Fruit fly (Drosophila melanogaster): ENCODE data around the gene rhea.

Gene rhea

DNA sequence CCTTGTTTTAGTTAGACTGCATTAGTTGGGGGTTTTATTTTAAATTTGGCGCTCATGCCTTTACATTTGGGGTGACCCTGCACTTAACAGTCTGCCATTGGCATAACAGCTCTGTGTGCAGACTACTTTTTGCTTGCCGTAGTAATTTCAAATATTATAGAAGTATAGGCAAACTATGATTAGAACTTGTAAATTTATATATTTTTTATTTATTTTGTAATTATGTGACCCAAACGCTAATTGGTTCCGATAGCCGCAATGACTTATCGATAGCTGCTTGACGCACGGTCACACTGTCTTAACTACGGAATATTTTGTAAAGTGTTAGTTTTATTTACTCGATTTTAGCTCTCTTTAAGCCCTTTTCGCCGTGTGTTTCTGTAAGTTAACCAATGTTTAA is at the start of gene rhea:
Gene rhea (plus strand): TSS at position 292 of the 400 bp plus-strand sequence.
- TF ChIP-seq CG15710 (tag; optimal IDR thresholded peaks at IDR 0.05) (no peak), CG8159 (tag; optimal IDR thresholded peaks at IDR 0.05) (peak; percentile 48)

DNA sequence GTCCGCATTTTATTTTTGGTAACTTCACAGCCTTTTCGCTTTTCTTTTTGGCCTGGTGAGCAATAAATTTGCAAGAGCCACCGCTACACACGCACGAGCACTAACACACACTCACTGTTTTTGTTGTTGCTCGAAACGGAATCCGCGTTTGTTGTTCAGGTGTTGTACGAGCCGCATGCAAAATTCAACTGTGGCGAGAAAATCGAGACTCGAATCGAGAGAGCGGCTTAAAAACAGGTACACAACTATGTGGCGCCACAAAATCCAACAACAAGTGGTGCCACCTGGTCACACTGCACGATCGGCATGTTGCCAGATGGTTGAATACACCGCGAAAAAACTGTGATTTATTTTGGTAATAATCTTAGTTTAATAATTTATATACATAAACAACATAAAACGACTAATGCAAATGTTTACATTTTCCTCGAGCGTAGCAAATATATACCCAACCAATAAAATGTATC is 37.8 kb upstream of the rhea start, which contains the start of gene CG43163:
Gene CG43163 (minus strand): TSS at position 172 of the 467 bp plus-strand sequence.
- TF ChIP-seq CG34367 (tag; optimal IDR thresholded peaks at IDR 0.05) (peak; percentile 63), CG17806 (tag; optimal IDR thresholded peaks at IDR 0.05) (peak; percentile 69), CG9948 (tag; optimal IDR thresholded peaks at IDR 0.05) (peak; percentile 53), fd96Ca (GFP tag; IDR thresholded peaks at IDR 0.05) (peak; percentile 48; the same call in 2 of the 3 replicates), gl (tag; optimal IDR thresholded peaks at IDR 0.05) (no peak), Pif1B (GFP tag; optimal IDR thresholded peaks at IDR 0.05) (peak; percentile 68), CG4496 (GFP tag; IDR thresholded peaks at IDR 0.05) (peak; percentile 86), D1 (tag; optimal IDR thresholded peaks at IDR 0.05) (no peak), Ets98B (GFP tag; IDR thresholded peaks at IDR 0.05) (peak; percentile 81), CG15710 (tag; optimal IDR thresholded peaks at IDR 0.05) (peak; percentile 60), CG13204 (GFP tag; optimal IDR thresholded peaks at IDR 0.05) (no peak), CG12605 (GFP tag; IDR thresholded peaks at IDR 0.05) (peak; percentile 65; the same call in 1 of the 2 replicates), CG14655 (GFP tag; optimal IDR thresholded peaks at IDR 0.05) (no peak), CG10348 (GFP tag; IDR thresholded peaks at IDR 0.05) (no peak), EcR (GFP tag; optimal IDR thresholded peaks at IDR 0.05) (peak; percentile 40), CG8159 (tag; optimal IDR thresholded peaks at IDR 0.05) (peak; percentile 64), CG32121 (GFP tag; IDR thresholded peaks at IDR 0.05) (peak; percentile 75), rn (GFP tag; IDR thresholded peaks at IDR 0.05) (no peak), CG8301 (tag; optimal IDR thresholded peaks at IDR 0.05) (peak; percentile 68), Snoo (tag; optimal IDR thresholded peaks at IDR 0.05) (peak; percentile 56), Pif1A (GFP tag; optimal IDR thresholded peaks at IDR 0.05) (no peak)

DNA sequence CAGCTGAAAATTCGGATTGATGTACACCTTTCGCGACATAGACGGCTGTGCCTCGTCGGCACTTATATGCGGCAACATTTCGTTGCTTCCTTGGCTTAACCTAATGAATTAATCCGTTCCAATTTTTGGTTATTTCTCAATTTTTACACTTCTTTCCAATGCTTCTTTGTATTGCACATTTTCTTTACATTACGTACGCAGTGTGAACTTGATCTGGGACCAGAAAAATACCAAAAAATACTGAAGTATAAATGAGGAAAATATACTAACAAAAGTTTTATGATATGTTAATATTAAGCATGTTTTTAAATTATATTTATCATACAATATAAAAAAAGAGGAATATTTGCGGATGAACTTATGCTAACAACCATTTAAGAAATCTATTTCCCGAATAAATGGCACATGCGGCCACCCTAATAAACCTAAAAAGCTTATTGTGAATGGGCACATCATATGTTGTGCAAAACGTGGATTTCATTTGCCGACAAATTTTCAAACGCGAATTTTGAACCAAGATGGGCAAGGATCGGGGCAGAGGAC is 35.2 kb upstream of the rhea start, which contains the start of the genes ZC3H3 and Pus7:
Gene ZC3H3 (minus strand): TSS at position 197 of the 543 bp plus-strand sequence.
Gene Pus7 (plus strand): TSS at position 437 of the 543 bp plus-strand sequence.
- TF ChIP-seq CG9948 (tag; optimal IDR thresholded peaks at IDR 0.05) (no peak), CG13204 (GFP tag; optimal IDR thresholded peaks at IDR 0.05) (no peak), CG15710 (tag; optimal IDR thresholded peaks at IDR 0.05) (no peak), CG32121 (GFP tag; IDR thresholded peaks at IDR 0.05) (no peak), fd96Ca (GFP tag; IDR thresholded peaks at IDR 0.05) (no peak), Snoo (tag; optimal IDR thresholded peaks at IDR 0.05) (no peak), Pif1A (GFP tag; optimal IDR thresholded peaks at IDR 0.05) (no peak), CG8301 (tag; optimal IDR thresholded peaks at IDR 0.05) (no peak), CG12605 (GFP tag; IDR thresholded peaks at IDR 0.05) (no peak), Ets98B (GFP tag; IDR thresholded peaks at IDR 0.05) (no peak), D1 (tag; optimal IDR thresholded peaks at IDR 0.05) (no peak), CG17806 (tag; optimal IDR thresholded peaks at IDR 0.05) (peak; percentile 7), Pif1B (GFP tag; optimal IDR thresholded peaks at IDR 0.05) (no peak), CG4496 (GFP tag; IDR thresholded peaks at IDR 0.05) (no peak), CG8159 (tag; optimal IDR thresholded peaks at IDR 0.05) (peak; percentile 55), EcR (GFP tag; optimal IDR thresholded peaks at IDR 0.05) (no peak)

DNA sequence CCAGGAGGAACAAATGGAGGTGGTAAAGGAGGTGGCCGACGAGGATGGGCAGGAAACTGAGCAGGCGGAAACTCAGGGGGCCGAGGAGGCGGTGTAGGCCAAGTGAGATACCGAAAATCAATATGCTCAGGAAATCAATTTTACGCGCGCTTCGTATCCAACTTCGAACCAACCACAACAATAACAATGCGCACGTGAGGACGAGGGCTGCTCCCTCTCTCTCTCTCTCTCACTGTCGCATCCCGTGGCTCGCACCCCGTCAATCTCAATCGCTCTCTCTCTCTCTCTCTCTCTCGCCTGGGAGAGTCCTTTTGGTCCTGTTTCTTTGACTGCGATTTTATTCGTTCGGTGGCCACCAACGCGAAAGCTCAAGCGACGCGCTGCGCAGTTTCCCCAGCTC is 32.4 kb upstream of the rhea start, which contains the start of gene CG6765:
Gene CG6765 (plus strand): TSS at position 340 of the 400 bp plus-strand sequence.
- TF ChIP-seq CG34367 (tag; optimal IDR thresholded peaks at IDR 0.05) (no peak), CG8301 (tag; optimal IDR thresholded peaks at IDR 0.05) (no peak), CG9948 (tag; optimal IDR thresholded peaks at IDR 0.05) (no peak), rn (GFP tag; IDR thresholded peaks at IDR 0.05) (no peak), Ets98B (GFP tag; IDR thresholded peaks at IDR 0.05) (no peak), CG17806 (tag; optimal IDR thresholded peaks at IDR 0.05) (no peak), CG15710 (tag; optimal IDR thresholded peaks at IDR 0.05) (no peak), CG10348 (GFP tag; IDR thresholded peaks at IDR 0.05) (no peak), D1 (tag; optimal IDR thresholded peaks at IDR 0.05) (no peak)

DNA sequence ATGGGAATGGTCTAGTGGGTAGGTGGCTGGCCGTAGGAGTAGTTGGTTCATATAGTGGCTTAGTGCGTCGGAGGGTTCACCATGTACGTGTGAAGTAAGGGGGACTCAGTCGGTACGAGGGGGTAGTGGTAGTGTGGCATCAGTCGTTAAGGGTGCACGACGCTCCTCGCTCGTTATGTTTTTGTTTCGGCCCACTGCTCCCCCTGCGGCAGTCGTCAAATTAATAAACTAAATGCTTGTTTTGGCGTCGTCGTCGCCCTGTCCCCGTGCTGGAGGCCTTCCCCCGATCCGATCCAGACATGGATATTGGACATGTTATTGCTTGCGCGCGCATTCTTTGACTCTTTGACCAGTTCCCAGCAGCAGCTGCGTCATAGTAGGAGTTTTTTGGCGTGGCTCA is 31.5 kb upstream of the rhea start:
- TF ChIP-seq Snoo (tag; optimal IDR thresholded peaks at IDR 0.05) = no peak
- no peak for TF ChIP-seq CG13204 (GFP tag; optimal IDR thresholded peaks at IDR 0.05)
- TF ChIP-seq Pif1A (GFP tag; optimal IDR thresholded peaks at IDR 0.05) = no peak
- TF ChIP-seq CG10348 (GFP tag; IDR thresholded peaks at IDR 0.05) = no peak
- no peak for TF ChIP-seq CG8301 (tag; optimal IDR thresholded peaks at IDR 0.05)
- no peak for TF ChIP-seq CG8159 (tag; optimal IDR thresholded peaks at IDR 0.05)
- no peak for TF ChIP-seq D1 (tag; optimal IDR thresholded peaks at IDR 0.05)
- no peak for TF ChIP-seq EcR (GFP tag; optimal IDR thresholded peaks at IDR 0.05)
- no peak for TF ChIP-seq CG15710 (tag; optimal IDR thresholded peaks at IDR 0.05)
- no peak for TF ChIP-seq CG17806 (tag; optimal IDR thresholded peaks at IDR 0.05)
- no peak for TF ChIP-seq CG34367 (tag; optimal IDR thresholded peaks at IDR 0.05)
- TF ChIP-seq gl (tag; optimal IDR thresholded peaks at IDR 0.05) = no peak
- no peak for TF ChIP-seq CG4496 (GFP tag; IDR thresholded peaks at IDR 0.05)
- no peak for TF ChIP-seq CG32121 (GFP tag; IDR thresholded peaks at IDR 0.05)
- no peak for TF ChIP-seq Pif1B (GFP tag; optimal IDR thresholded peaks at IDR 0.05)
- no peak for TF ChIP-seq CG14655 (GFP tag; optimal IDR thresholded peaks at IDR 0.05)
- TF ChIP-seq rn (GFP tag; IDR thresholded peaks at IDR 0.05) = no peak
- TF ChIP-seq fd96Ca (GFP tag; IDR thresholded peaks at IDR 0.05) = no peak

DNA sequence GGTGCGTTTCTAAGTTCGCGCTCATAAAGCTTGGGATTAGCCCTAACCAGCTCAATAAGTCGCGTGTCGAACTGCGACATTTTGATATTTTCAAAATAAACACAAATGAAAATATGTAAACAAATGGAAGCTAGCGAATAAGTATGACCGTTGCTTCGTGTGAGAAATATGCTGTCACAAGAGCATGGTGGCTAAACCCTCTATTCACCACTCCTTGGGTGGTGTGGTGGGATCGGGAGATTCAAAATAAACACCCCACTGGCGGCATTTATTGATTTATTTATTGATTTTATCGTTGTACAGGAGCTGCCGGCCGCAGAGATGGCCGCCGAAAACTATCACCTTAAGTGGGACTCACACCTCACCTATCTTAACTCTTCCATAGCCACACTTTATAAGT is 30.0 kb upstream of the rhea start, which contains the start of gene CG6683:
Gene CG6683 (minus strand): TSS at position 154 of the 400 bp plus-strand sequence.
- TF ChIP-seq CG8159 (tag; optimal IDR thresholded peaks at IDR 0.05) (no peak), Pif1A (GFP tag; optimal IDR thresholded peaks at IDR 0.05) (no peak), Ets98B (GFP tag; IDR thresholded peaks at IDR 0.05) (no peak), CG15710 (tag; optimal IDR thresholded peaks at IDR 0.05) (no peak)

All from whole organism, pupa.